Fruit fly (Drosophila melanogaster): Measurements from ENCODE around the gene CG6171.
A peak's percentile ranks its signal among the peaks of the same experiment; 100 is the strongest.

CG6171 gene

dm6 chr3R:15356645-15357431 lies 6.8 kb downstream of the CG6171 start, which contains the start of the genes Atg4b and Hibch (continued):
- peak; percentile 83 for TF ChIP-seq sob (GFP tag; IDR thresholded peaks at IDR 0.05)
- TF ChIP-seq CG17186 (GFP tag; optimal IDR thresholded peaks at IDR 0.05) = peak; percentile 37
- TF ChIP-seq CG5953 (GFP tag; IDR thresholded peaks at IDR 0.05) = peak; percentile 56; the same call in 1 of the 2 replicates
- TF ChIP-seq H2.0 (GFP tag; IDR thresholded peaks at IDR 0.05) = peak; percentile 60
- TF ChIP-seq CG1529 (GFP tag; optimal IDR thresholded peaks at IDR 0.05) = no peak
- peak; percentile 81 for TF ChIP-seq Dbx (GFP tag; IDR thresholded peaks at IDR 0.05)
- peak; percentile 45 for TF ChIP-seq trh (GFP tag; optimal IDR thresholded peaks at IDR 0.05)
- TF ChIP-seq CG8281 (tag; optimal IDR thresholded peaks at IDR 0.05) = no peak
- peak; percentile 58 for TF ChIP-seq Hsf (GFP tag; optimal IDR thresholded peaks at IDR 0.05)
- TF ChIP-seq CG12236 (GFP tag; optimal IDR thresholded peaks at IDR 0.05) = no peak
- TF ChIP-seq Dll (GFP tag; IDR thresholded peaks at IDR 0.05; ENCODE audit: partially characterized antibody) = no peak
- peak; percentile 82 for TF ChIP-seq CG11085 (GFP tag; IDR thresholded peaks at IDR 0.05)
- TF ChIP-seq CG1602 (GFP tag; optimal IDR thresholded peaks at IDR 0.05) = peak; percentile 82
- peak in 1 of 2 experiments; percentile 70 for TF ChIP-seq insv (GFP tag; optimal IDR thresholded peaks at IDR 0.05)
- peak; percentile 59; the same call in 1 of the 2 replicates for TF ChIP-seq CG32767 (GFP tag; IDR thresholded peaks at IDR 0.05)
- TF ChIP-seq CG1024 (GFP tag; IDR thresholded peaks at IDR 0.05) = no peak
- TF ChIP-seq CG9727 (GFP tag; optimal IDR thresholded peaks at IDR 0.05) = peak; percentile 82
- TF ChIP-seq vfl (GFP tag; optimal IDR thresholded peaks at IDR 0.05) = peak; percentile 43
- TF ChIP-seq CG3163 (GFP tag; optimal IDR thresholded peaks at IDR 0.05) = no peak
- no peak for TF ChIP-seq vnd (GFP tag; IDR thresholded peaks at IDR 0.05; ENCODE audit: partially characterized antibody)
- peak; percentile 79 for TF ChIP-seq MESR4 (GFP tag; optimal IDR thresholded peaks at IDR 0.05)
- TF ChIP-seq zen (tag; optimal IDR thresholded peaks at IDR 0.05) = peak; percentile 91
- peak; percentile 86 for TF ChIP-seq CG13296 (GFP tag; optimal IDR thresholded peaks at IDR 0.05)
- TF ChIP-seq Dref (GFP tag; IDR thresholded peaks at IDR 0.05) = peak; percentile 36; the same call in 1 of the 2 replicates
- TF ChIP-seq CG7556 (GFP tag; optimal IDR thresholded peaks at IDR 0.05) = peak; percentile 87
- TF ChIP-seq CG2120 (GFP tag; optimal IDR thresholded peaks at IDR 0.05) = peak; percentile 77
- peak; percentile 79 for TF ChIP-seq nerfin-1 (tag; optimal IDR thresholded peaks at IDR 0.05)
- peak; percentile 27 for TF ChIP-seq MTF-1 (GFP tag; optimal IDR thresholded peaks at IDR 0.05; ENCODE audit: borderline replicate concordance)
- TF ChIP-seq scrt (GFP tag; optimal IDR thresholded peaks at IDR 0.05) = peak; percentile 78
- peak; percentile 84 for TF ChIP-seq tin (GFP tag; optimal IDR thresholded peaks at IDR 0.05)
- peak; percentile 89 for TF ChIP-seq grau (tag; optimal IDR thresholded peaks at IDR 0.05)
- TF ChIP-seq CG32772 (GFP tag; IDR thresholded peaks at IDR 0.05) = peak; percentile 62
- no peak for TF ChIP-seq bowl (GFP tag; IDR thresholded peaks at IDR 0.05)
- no peak for TF ChIP-seq Bgb (GFP tag; IDR thresholded peaks at IDR 0.05; ENCODE audit: partially characterized antibody)
- peak; percentile 59 for TF ChIP-seq ATbp (GFP tag; optimal IDR thresholded peaks at IDR 0.05)
- TF ChIP-seq CG1647 (GFP tag; optimal IDR thresholded peaks at IDR 0.05) = peak; percentile 8
- TF ChIP-seq CG2875 (GFP tag; optimal IDR thresholded peaks at IDR 0.05) = no peak
- no peak for TF ChIP-seq disco-r (GFP tag; optimal IDR thresholded peaks at IDR 0.05)
- peak; percentile 26 for TF ChIP-seq Bdp1 (GFP tag; optimal IDR thresholded peaks at IDR 0.05)
- peak; percentile 75 for TF ChIP-seq ssp (GFP tag; IDR thresholded peaks at IDR 0.05)
- no peak for TF ChIP-seq en (GFP tag; optimal IDR thresholded peaks at IDR 0.05)
- TF ChIP-seq Spps (tag; optimal IDR thresholded peaks at IDR 0.05) = peak; percentile 65
- TF ChIP-seq gt (GFP tag; IDR thresholded peaks at IDR 0.05) = peak; percentile 59; the same call in 1 of the 2 replicates
- TF ChIP-seq HLH54F (GFP tag; optimal IDR thresholded peaks at IDR 0.05) = peak; percentile 40
- TF ChIP-seq row (GFP tag; IDR thresholded peaks at IDR 0.05) = peak; percentile 97
- 0 out of 2 replicates have a peak, but pooled peaks have one; percentile 42 for TF ChIP-seq chm (GFP tag; IDR thresholded peaks at IDR 0.05)
- TF ChIP-seq CG14050 (GFP tag; IDR thresholded peaks at IDR 0.05) = peak; percentile 63; the same call in 2 of the 3 replicates
- TF ChIP-seq CG3407 (GFP tag; optimal IDR thresholded peaks at IDR 0.05) = peak; percentile 58
- TF ChIP-seq CG15011 (GFP tag; optimal IDR thresholded peaks at IDR 0.05) = no peak

Measured in whole organism, embryonic.